Fruit fly (Drosophila melanogaster) whole organism: ENCODE data around the gene Npc1a.

Experiments used
- CG8478 ChIP-seq: fragments of >200 bp; optimal IDR thresholded peaks from 2 replicates; lab custom pipeline; 2018; ENCODE audit warnings: inconsistent platforms
- Dll ChIP-seq: fragments of >200 bp; optimal IDR thresholded peaks from 2 replicates; lab custom pipeline; 2017
- pan ChIP-seq: fragments of >200 bp; optimal IDR thresholded peaks from 2 replicates; lab custom pipeline; 2017
- psq ChIP-seq: fragments of >200 bp; optimal IDR thresholded peaks from 2 replicates; lab custom pipeline; 2017
- usp ChIP-seq: fragments of >200 bp; optimal IDR thresholded peaks from 2 replicates; lab custom pipeline; 2017; ENCODE audit warnings: missing biosample characterization, missing genetic modification characterization, mixed read lengths

DNA sequence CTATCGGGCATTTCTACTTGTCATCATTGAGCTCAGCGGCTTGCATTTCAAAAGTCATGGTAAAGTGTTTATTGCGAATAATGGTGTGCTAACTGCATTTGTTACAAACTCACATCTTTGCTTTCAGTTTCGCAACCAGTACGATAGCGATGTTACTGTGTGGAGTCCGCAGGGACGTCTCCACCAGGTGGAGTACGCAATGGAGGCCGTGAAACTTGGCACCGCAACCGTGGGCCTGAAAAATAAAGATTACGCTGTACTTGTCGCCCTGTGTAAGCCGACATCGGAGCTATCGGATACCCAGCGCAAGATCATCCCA is 330 bp upstream of the Npc1a start:
- TF ChIP-seq psq (lab: Kevin White, UChicago) (no peak), usp (GFP tag; lab: Kevin White, UChicago) (no peak), pan (lab: Kevin White, UChicago) (no peak), CG8478 (no peak), Dll (lab: Kevin White, UChicago) (no peak)
